Fruit fly (Drosophila melanogaster) whole organism, embryonic: Measurements from ENCODE around the gene udt.

Experiments used
- Asciz ChIP-seq: fragments of 200-800 bp; sonication (Bioruptor generic); optimal IDR thresholded peaks from 2 replicates; lab custom pipeline; 2017; ENCODE audit warnings: missing biosample characterization, mild to moderate bottlenecking, missing genetic modification characterization, missing genetic modification reagents
- B-H1 ChIP-seq: fragments of 200-800 bp; sonication (Bioruptor generic); IDR thresholded peaks from 3 replicates; pipeline ENCODE4 v1.3.6; 2022; ENCODE audit warnings: missing biosample characterization, missing genetic modification characterization
- CG10431 ChIP-seq: fragments of 200-800 bp; sonication (Bioruptor generic); optimal IDR thresholded peaks from 3 replicates; lab custom pipeline; 2018; ENCODE audit warnings: missing biosample characterization, mild to moderate bottlenecking, missing genetic modification characterization
- CG13775 ChIP-seq: fragments of 200-800 bp; sonication (Bioruptor generic); optimal IDR thresholded peaks from 3 replicates; lab custom pipeline; 2017; ENCODE audit warnings: missing biosample characterization, mild to moderate bottlenecking, missing genetic modification characterization
- CG14014 ChIP-seq: fragments of 200-800 bp; sonication (Bioruptor generic); IDR thresholded peaks from 2 replicates; pipeline ENCODE4 v1.3.6; 2022; ENCODE audit warnings: missing biosample characterization, missing genetic modification characterization
- CG14050 ChIP-seq: fragments of 200-800 bp; sonication (Bioruptor generic); IDR thresholded peaks from 3 replicates; pipeline ENCODE4 v1.3.6; 2022; ENCODE audit warnings: missing biosample characterization, missing genetic modification characterization
- CG14667 ChIP-seq: fragments of 200-800 bp; sonication (Bioruptor generic); IDR thresholded peaks from 2 replicates; pipeline ENCODE4 v1.3.6; 2022; ENCODE audit warnings: missing biosample characterization, missing genetic modification characterization
- CG1647 ChIP-seq: fragments of 200-800 bp; sonication (Bioruptor generic); optimal IDR thresholded peaks from 3 replicates; lab custom pipeline; 2016; ENCODE audit warnings: missing biosample characterization, missing genetic modification characterization
- CG17328 ChIP-seq: fragments of 200-800 bp; sonication (Bioruptor generic); IDR thresholded peaks from 2 replicates; pipeline ENCODE4 v1.3.6; 2022; ENCODE audit warnings: missing biosample characterization, missing genetic modification characterization
- CG17612 ChIP-seq: fragments of 200-800 bp; sonication (Bioruptor generic); IDR thresholded peaks from 2 replicates; pipeline ENCODE4 v1.3.6; 2022; ENCODE audit warnings: missing biosample characterization, missing genetic modification characterization
- CG2116 ChIP-seq: fragments of 200-800 bp; sonication (Bioruptor generic); optimal IDR thresholded peaks from 3 replicates; lab custom pipeline; 2018; ENCODE audit warnings: missing biosample characterization, mild to moderate bottlenecking, missing genetic modification characterization
- CG30020 ChIP-seq: fragments of 200-800 bp; optimal IDR thresholded peaks from 2 replicates; lab custom pipeline; 2019; ENCODE audit warnings: missing biosample characterization, mild to moderate bottlenecking, missing genetic modification characterization, moderate library complexity
- CG4424 ChIP-seq: fragments of 200-800 bp; sonication (Bioruptor generic); optimal IDR thresholded peaks from 3 replicates; lab custom pipeline; 2016; ENCODE audit warnings: missing biosample characterization, missing genetic modification characterization
- CG4617 ChIP-seq: fragments of 200-800 bp; sonication (Bioruptor generic); optimal IDR thresholded peaks from 3 replicates; lab custom pipeline; 2016; ENCODE audit warnings: missing biosample characterization, missing genetic modification characterization, borderline replicate concordance
- CG7556 ChIP-seq: fragments of 200-800 bp; sonication (Bioruptor generic); optimal IDR thresholded peaks from 2 replicates; lab custom pipeline; 2017; ENCODE audit warnings: missing biosample characterization, mild to moderate bottlenecking, missing genetic modification characterization
- CG8281 ChIP-seq: fragments of 200-800 bp; sonication (Bioruptor generic); optimal IDR thresholded peaks from 2 replicates; lab custom pipeline; 2018; ENCODE audit warnings: missing biosample characterization, mild to moderate bottlenecking, missing genetic modification characterization, moderate library complexity
- CG8765 ChIP-seq: fragments of 200-800 bp; sonication (Bioruptor generic); IDR thresholded peaks from 2 replicates; pipeline ENCODE4 v1.3.6; 2022; ENCODE audit warnings: missing biosample characterization, missing genetic modification characterization
- D19B ChIP-seq: fragments of 200-800 bp; sonication (Bioruptor generic); optimal IDR thresholded peaks from 2 replicates; lab custom pipeline; 2017; ENCODE audit warnings: missing biosample characterization, mild to moderate bottlenecking, missing genetic modification characterization
- Drgx ChIP-seq: fragments of 200-800 bp; sonication (Bioruptor generic); IDR thresholded peaks from 2 replicates; pipeline ENCODE4 v1.3.6; 2022; ENCODE audit warnings: missing biosample characterization, missing genetic modification characterization
- Hmx ChIP-seq: fragments of 200-800 bp; sonication (Bioruptor generic); optimal IDR thresholded peaks from 2 replicates; lab custom pipeline; 2016; ENCODE audit warnings: missing biosample characterization, missing genetic modification characterization
- Hr51 ChIP-seq, 2 experiments: fragments of 200-800 bp; sonication (Bioruptor generic); optimal IDR thresholded peaks; 2 replicates in 1 of 2; 3 replicates in 1 of 2; lab custom pipeline; 2016 to 2018; ENCODE audit warnings: missing biosample characterization in 2 of 2, missing genetic modification characterization in 2 of 2, mild to moderate bottlenecking in 1 of 2, moderate library complexity in 1 of 2
- Lhr ChIP-seq: fragments of 200-800 bp; sonication (Bioruptor generic); optimal IDR thresholded peaks from 3 replicates; lab custom pipeline; 2017; ENCODE audit warnings: mild to moderate bottlenecking, missing biosample characterization, missing genetic modification reagents, missing genetic modification characterization
- NFAT ChIP-seq: fragments of 200-800 bp; sonication (Bioruptor generic); IDR thresholded peaks from 2 replicates; pipeline ENCODE4 v1.3.6; 2022; ENCODE audit warnings: missing biosample characterization, missing genetic modification characterization
- Ptx1 ChIP-seq: fragments of 200-800 bp; sonication (Bioruptor generic); IDR thresholded peaks from 2 replicates; pipeline ENCODE4 v1.3.6; 2022; ENCODE audit warnings: missing biosample characterization, missing genetic modification characterization
- Ravus ChIP-seq: fragments of 200-800 bp; sonication (Bioruptor generic); IDR thresholded peaks from 2 replicates; pipeline ENCODE4 v1.3.6; 2022; ENCODE audit warnings: missing biosample characterization, missing genetic modification characterization
- Spps ChIP-seq: fragments of 200-800 bp; sonication (Bioruptor generic); optimal IDR thresholded peaks from 2 replicates; lab custom pipeline; 2018; ENCODE audit warnings: missing biosample characterization, mild to moderate bottlenecking, missing genetic modification characterization
- ab ChIP-seq: fragments of 200-800 bp; sonication (Bioruptor generic); optimal IDR thresholded peaks from 2 replicates; lab custom pipeline; 2016; ENCODE audit warnings: missing biosample characterization, missing genetic modification characterization
- ash1 ChIP-seq: fragments of 200-800 bp; sonication (Bioruptor generic); optimal IDR thresholded peaks from 2 replicates; lab custom pipeline; 2018; ENCODE audit warnings: missing biosample characterization, mild to moderate bottlenecking, missing genetic modification characterization
- bab2 ChIP-seq: fragments of 200-800 bp; sonication (Bioruptor generic); optimal IDR thresholded peaks from 2 replicates; lab custom pipeline; 2016; ENCODE audit warnings: missing biosample characterization, missing genetic modification characterization
- bigmax ChIP-seq: fragments of 200-800 bp; sonication (Bioruptor generic); optimal IDR thresholded peaks from 2 replicates; lab custom pipeline; 2018; ENCODE audit warnings: missing biosample characterization, mild to moderate bottlenecking, missing genetic modification characterization
- br ChIP-seq: fragments of >200 bp; optimal IDR thresholded peaks from 2 replicates; lab custom pipeline; 2017
- chif ChIP-seq, 2 experiments: fragments of 200-800 bp; sonication (Bioruptor generic); optimal IDR thresholded peaks; 3 replicates each; lab custom pipeline; 2016; ENCODE audit warnings: missing biosample characterization in 2 of 2, missing genetic modification characterization in 2 of 2
- chm ChIP-seq: fragments of 200-800 bp; sonication (Bioruptor generic); IDR thresholded peaks from 2 replicates; pipeline ENCODE4 v1.3.6; 2022; ENCODE audit warnings: missing biosample characterization, missing genetic modification characterization
- da ChIP-seq: fragments of 200-800 bp; sonication (Bioruptor generic); optimal IDR thresholded peaks from 2 replicates; lab custom pipeline; 2016; ENCODE audit warnings: missing biosample characterization, missing genetic modification characterization
- dati ChIP-seq: fragments of 200-800 bp; sonication (Bioruptor generic); IDR thresholded peaks from 2 replicates; pipeline ENCODE4 v1.3.6; 2022; ENCODE audit warnings: missing biosample characterization, missing genetic modification characterization
- dimm ChIP-seq: fragments of 200-800 bp; sonication (Bioruptor generic); IDR thresholded peaks from 2 replicates; pipeline ENCODE4 v1.3.6; 2022; ENCODE audit warnings: missing biosample characterization, missing genetic modification characterization
- fd3F ChIP-seq: fragments of 200-800 bp; sonication (Bioruptor generic); optimal IDR thresholded peaks from 2 replicates; lab custom pipeline; 2018; ENCODE audit warnings: missing biosample characterization, mild to moderate bottlenecking, missing genetic modification characterization, moderate library complexity
- gt ChIP-seq: fragments of 200-800 bp; sonication (Bioruptor generic); IDR thresholded peaks from 2 replicates; pipeline ENCODE4 v1.3.6; 2022; ENCODE audit warnings: missing biosample characterization, missing genetic modification characterization
- ham ChIP-seq: fragments of 200-800 bp; sonication (Bioruptor generic); IDR thresholded peaks from 2 replicates; pipeline ENCODE4 v1.3.6; 2022; ENCODE audit warnings: missing biosample characterization, missing genetic modification characterization
- her ChIP-seq: fragments of 200-800 bp; sonication (Bioruptor generic); optimal IDR thresholded peaks from 2 replicates; lab custom pipeline; 2016; ENCODE audit warnings: missing biosample characterization, missing genetic modification characterization
- hth ChIP-seq: fragments of >200 bp; optimal IDR thresholded peaks from 2 replicates; lab custom pipeline; 2017; ENCODE audit warnings: inconsistent platforms
- mam ChIP-seq: fragments of 200-800 bp; sonication (Bioruptor generic); optimal IDR thresholded peaks from 3 replicates; lab custom pipeline; 2016; ENCODE audit warnings: missing biosample characterization, missing genetic modification characterization
- mirr ChIP-seq: fragments of 200-800 bp; sonication (Bioruptor generic); optimal IDR thresholded peaks from 3 replicates; lab custom pipeline; 2018; ENCODE audit warnings: missing biosample characterization, mild to moderate bottlenecking, missing genetic modification characterization
- nmo ChIP-seq: fragments of 200-800 bp; sonication (Bioruptor generic); optimal IDR thresholded peaks from 2 replicates; lab custom pipeline; 2018; ENCODE audit warnings: missing biosample characterization, mild to moderate bottlenecking, missing genetic modification characterization, moderate library complexity
- pb ChIP-seq: fragments of 200-800 bp; sonication (Bioruptor generic); optimal IDR thresholded peaks from 3 replicates; lab custom pipeline; 2016; ENCODE audit warnings: missing biosample characterization, missing genetic modification characterization
- pho ChIP-seq: fragments of 200-800 bp; sonication (Bioruptor generic); optimal IDR thresholded peaks from 2 replicates; lab custom pipeline; 2016; ENCODE audit warnings: missing biosample characterization, missing genetic modification characterization
- seq ChIP-seq: fragments of 200-800 bp; sonication (Bioruptor generic); IDR thresholded peaks from 2 replicates; pipeline ENCODE4 v1.3.6; 2022; ENCODE audit warnings: missing biosample characterization, missing genetic modification characterization
- slbo ChIP-seq: fragments of 200-800 bp; sonication (Bioruptor generic); IDR thresholded peaks from 2 replicates; pipeline ENCODE4 v1.3.6; 2022; ENCODE audit warnings: missing biosample characterization, missing genetic modification characterization
- twi ChIP-seq: fragments of 200-800 bp; optimal IDR thresholded peaks from 2 replicates; lab custom pipeline; 2019; ENCODE audit warnings: missing biosample characterization, mild to moderate bottlenecking, missing genetic modification characterization, moderate library complexity
- unpg ChIP-seq: fragments of 200-800 bp; sonication (Bioruptor generic); optimal IDR thresholded peaks from 3 replicates; lab custom pipeline; 2018; ENCODE audit warnings: missing biosample characterization, mild to moderate bottlenecking, missing genetic modification characterization, moderate library complexity
- zf30C ChIP-seq: fragments of 200-800 bp; sonication (Bioruptor generic); optimal IDR thresholded peaks from 3 replicates; lab custom pipeline; 2018; ENCODE audit warnings: missing biosample characterization, mild to moderate bottlenecking, missing genetic modification characterization

Gene udt

DNA sequence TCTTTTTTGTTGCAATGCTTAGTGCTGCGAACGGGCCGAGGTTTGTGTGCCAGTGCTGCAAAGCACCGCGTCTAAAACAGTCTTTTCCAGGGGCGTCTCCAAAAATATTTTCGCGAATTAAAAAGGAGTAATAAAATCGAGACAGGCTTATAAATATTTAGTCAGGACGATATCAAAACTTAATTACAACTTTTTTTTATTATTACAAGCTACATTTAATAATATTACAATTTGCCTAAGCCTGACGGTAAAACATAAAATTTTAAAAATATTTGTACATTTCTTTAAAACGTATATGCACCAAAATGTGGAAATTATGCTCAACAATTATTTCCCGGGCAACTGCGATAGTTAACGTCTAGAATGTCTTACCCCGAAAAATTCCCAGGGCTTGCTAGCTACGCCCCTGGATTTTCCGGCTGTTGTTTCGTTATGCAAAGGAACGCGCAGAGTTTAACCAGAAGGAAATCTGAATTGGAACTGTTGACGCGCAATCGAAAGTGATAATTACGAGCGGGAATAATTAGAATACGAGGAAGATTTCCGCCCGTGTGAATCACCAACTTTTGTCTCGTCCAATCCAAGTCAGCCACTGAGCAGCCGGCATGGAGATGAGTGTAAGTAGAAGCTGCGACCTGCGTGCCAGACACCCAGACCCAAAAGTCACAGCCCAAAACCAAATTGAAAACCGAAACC is 5.0 kb downstream of the udt start, which contains the start of the genes PTPMT1 and Hrd3 (continued):
- TF ChIP-seq Hmx (peak; percentile 97), dati (peak; percentile 80), CG10431 (peak; percentile 93), CG30020 (tag; lab: Kevin White, UChicago) (peak; percentile 92), dimm (GFP tag; lab: Robert Waterston, UW) (peak; percentile 77), pb (GFP tag; lab: Kevin White, UChicago) (peak; percentile 97), ash1 (GFP tag; lab: Kevin White, UChicago) (peak; percentile 71), CG4617 (GFP tag; lab: Kevin White, UChicago) (peak; percentile 98), Asciz (GFP tag; lab: Kevin White, UChicago) (peak; percentile 97), Spps (tag; lab: Kevin White, UChicago) (peak; percentile 96), CG14667 (GFP tag; lab: Robert Waterston, UW) (peak; percentile 93), zf30C (GFP tag; lab: Kevin White, UChicago) (peak; percentile 19), B-H1 (GFP tag; lab: Robert Waterston, UW) (peak; percentile 92), seq (GFP tag; lab: Robert Waterston, UW) (peak; percentile 95), CG14050 (GFP tag; lab: Robert Waterston, UW) (peak; percentile 93), CG4424 (GFP tag; lab: Kevin White, UChicago) (peak; percentile 99), CG13775 (GFP tag; lab: Kevin White, UChicago) (peak; percentile 100), Ravus (GFP tag; lab: Robert Waterston, UW) (peak; percentile 87), CG8281 (tag; lab: Kevin White, UChicago) (peak; percentile 93), Lhr (GFP tag; lab: Kevin White, UChicago) (peak; percentile 96), slbo (GFP tag; lab: Robert Waterston, UW) (peak; percentile 98), CG17612 (GFP tag; lab: Robert Waterston, UW) (peak; percentile 89; the same call in 1 of the 2 replicates), bigmax (peak; percentile 48), her (GFP tag; lab: Kevin White, UChicago) (peak; percentile 90), D19B (peak; percentile 96), da (GFP tag; lab: Kevin White, UChicago) (peak; percentile 93), nmo (GFP tag; lab: Kevin White, UChicago) (peak; percentile 100), gt (GFP tag; lab: Robert Waterston, UW) (peak; percentile 92), fd3F (GFP tag; lab: Kevin White, UChicago) (peak; percentile 98), CG17328 (GFP tag; lab: Robert Waterston, UW) (peak; percentile 94), CG1647 (GFP tag; lab: Kevin White, UChicago) (peak; percentile 98), br (lab: Kevin White, UChicago) (no peak), bab2 (GFP tag; lab: Kevin White, UChicago) (peak; percentile 98), CG7556 (peak; percentile 99), ham (GFP tag; lab: Robert Waterston, UW) (peak; percentile 87), mam (peak; percentile 98), twi (peak; percentile 97), Hr51 (GFP tag; optimal IDR thresholded peaks at IDR 0.05; lab: Kevin White, UChicago) (peak; percentile 98 to 99), mirr (GFP tag; lab: Kevin White, UChicago) (peak; percentile 91), unpg (GFP tag; lab: Kevin White, UChicago) (peak; percentile 97), Drgx (GFP tag; lab: Robert Waterston, UW) (peak; percentile 93), pho (GFP tag; lab: Kevin White, UChicago) (peak; percentile 98), chm (peak; percentile 91), NFAT (no peak; the same call in none of the 2 replicates), CG8765 (GFP tag; lab: Robert Waterston, UW) (peak; percentile 93), CG2116 (GFP tag; lab: Kevin White, UChicago) (peak; percentile 90), Ptx1 (GFP tag; lab: Robert Waterston, UW) (peak; percentile 98), chif (GFP tag; optimal IDR thresholded peaks at IDR 0.05; lab: Kevin White, UChicago) (peak; percentile 97 to 98), hth (lab: Kevin White, UChicago) (no peak), CG14014 (GFP tag; lab: Robert Waterston, UW) (peak; percentile 96), ab (GFP tag; lab: Kevin White, UChicago) (peak; percentile 95)
